Worm (Caenorhabditis elegans) whole organism, young adult: ENCODE data around the gene rde-12.
A peak's percentile ranks its signal among the peaks of the same experiment; 100 is the strongest.

Experiments used
- B0019.2 ChIP-seq: fragments of 200-800 bp; sonication (Bioruptor generic); conservative IDR thresholded peaks from 2 replicates; pipeline ENCODE4 v1.3.6; 2022; ENCODE audit warnings: missing genetic modification reagents, missing genetic modification characterization, missing compliant biosample characterization
- B0261.1 ChIP-seq: sonication (generic microtip); optimal IDR thresholded peaks from 2 replicates; lab custom pipeline; 2016; ENCODE audit warnings: mild to moderate bottlenecking, missing genetic modification characterization, moderate library complexity, missing compliant biosample characterization
- D2030.7 ChIP-seq: fragments of 200-800 bp; sonication (Bioruptor generic); IDR thresholded peaks from 2 replicates; pipeline ENCODE4 v1.3.6; 2022; ENCODE audit warnings: missing genetic modification reagents, missing genetic modification characterization, missing compliant biosample characterization
- F22D6.2 ChIP-seq: sonication (generic microtip); optimal IDR thresholded peaks from 2 replicates; lab custom pipeline; 2016; ENCODE audit warnings: mild to moderate bottlenecking, missing genetic modification characterization, missing compliant biosample characterization
- F33H1.4 ChIP-seq: fragments of 200-800 bp; sonication (Bioruptor generic); IDR thresholded peaks from 2 replicates; pipeline ENCODE4 v1.3.6; 2022; ENCODE audit warnings: missing genetic modification reagents, missing genetic modification characterization, missing compliant biosample characterization
- F49E8.2 ChIP-seq: sonication (generic microtip); optimal IDR thresholded peaks from 3 replicates; lab custom pipeline; 2017; ENCODE audit warnings: missing genetic modification characterization, mild to moderate bottlenecking, missing compliant biosample characterization, antibody characterized with exemption, moderate library complexity; ENCODE audit not compliant: insufficient read depth
- F52B5.7 ChIP-seq: sonication (generic microtip); optimal IDR thresholded peaks from 2 replicates; lab custom pipeline; 2016; ENCODE audit warnings: mild to moderate bottlenecking, missing genetic modification characterization, missing compliant biosample characterization
- F57A8.1 ChIP-seq: fragments of 200-800 bp; sonication (Bioruptor generic); optimal IDR thresholded peaks from 2 replicates; lab custom pipeline; 2018; ENCODE audit warnings: mild to moderate bottlenecking, missing genetic modification characterization, moderate library complexity, missing compliant biosample characterization
- K11D2.4 ChIP-seq: fragments of 200-800 bp; sonication (Bioruptor generic); IDR thresholded peaks from 2 replicates; pipeline ENCODE4 v1.3.6; 2022; ENCODE audit warnings: missing genetic modification reagents, missing genetic modification characterization, missing compliant biosample characterization
- T07F8.4 ChIP-seq: sonication (generic microtip); optimal IDR thresholded peaks from 2 replicates; lab custom pipeline; 2016; ENCODE audit warnings: mild to moderate bottlenecking, missing genetic modification characterization, moderate library complexity, missing compliant biosample characterization
- Y53G8AR.9 ChIP-seq: fragments of 200-800 bp; sonication (Bioruptor generic); conservative IDR thresholded peaks from 2 replicates; pipeline ENCODE4 v1.3.6; 2022; ENCODE audit warnings: missing genetic modification reagents, missing genetic modification characterization, missing compliant biosample characterization
- Y67H2A.10 ChIP-seq: fragments of 200-800 bp; sonication (Bioruptor generic); conservative IDR thresholded peaks from 2 replicates; pipeline ENCODE4 v1.3.6; 2022; ENCODE audit warnings: missing genetic modification reagents, missing genetic modification characterization, missing compliant biosample characterization
- Y79H2A.3 ChIP-seq: fragments of 200-800 bp; sonication (Bioruptor generic); conservative IDR thresholded peaks from 2 replicates; pipeline ENCODE4 v1.3.6; 2022; ENCODE audit warnings: missing genetic modification reagents, missing genetic modification characterization, missing compliant biosample characterization
- Y95B8A.8 ChIP-seq: fragments of 200-800 bp; sonication (Bioruptor generic); IDR thresholded peaks from 2 replicates; pipeline ENCODE4 v1.3.6; 2022; ENCODE audit warnings: missing genetic modification reagents, missing genetic modification characterization, missing compliant biosample characterization
- akir-1 ChIP-seq: fragments of 200-800 bp; sonication (Bioruptor generic); optimal IDR thresholded peaks from 2 replicates; lab custom pipeline; 2018; ENCODE audit warnings: mild to moderate bottlenecking, missing genetic modification characterization, moderate library complexity, missing compliant biosample characterization
- attf-5 ChIP-seq: fragments of 200-800 bp; sonication (Bioruptor generic); optimal IDR thresholded peaks from 2 replicates; lab custom pipeline; 2018; ENCODE audit warnings: mild to moderate bottlenecking, missing genetic modification characterization, missing compliant biosample characterization
- bed-2 ChIP-seq: fragments of 200-800 bp; sonication (Bioruptor generic); IDR thresholded peaks from 2 replicates; pipeline ENCODE4 v1.3.6; 2022; ENCODE audit warnings: missing genetic modification reagents, missing genetic modification characterization, missing compliant biosample characterization
- ccch-3 ChIP-seq: fragments of 200-800 bp; sonication (Bioruptor generic); optimal IDR thresholded peaks from 2 replicates; lab custom pipeline; 2018; ENCODE audit warnings: mild to moderate bottlenecking, missing genetic modification characterization, missing compliant biosample characterization
- ceh-100 ChIP-seq: fragments of 200-800 bp; sonication (Bioruptor generic); IDR thresholded peaks from 2 replicates; pipeline ENCODE4 v1.3.6; 2022; ENCODE audit warnings: missing genetic modification reagents, missing genetic modification characterization, missing compliant biosample characterization
- ceh-27 ChIP-seq: fragments of 200-800 bp; sonication (Bioruptor generic); optimal IDR thresholded peaks from 2 replicates; lab custom pipeline; 2018; ENCODE audit warnings: mild to moderate bottlenecking, missing genetic modification characterization, moderate library complexity, missing compliant biosample characterization
- ceh-79 ChIP-seq: sonication (generic microtip); optimal IDR thresholded peaks from 2 replicates; lab custom pipeline; 2017; ENCODE audit warnings: mild to moderate bottlenecking, missing genetic modification characterization, missing compliant biosample characterization
- egrh-3 ChIP-seq: fragments of 200-800 bp; sonication (Bioruptor generic); IDR thresholded peaks from 2 replicates; pipeline ENCODE4 v1.3.6; 2022; ENCODE audit warnings: missing genetic modification reagents, missing genetic modification characterization, missing compliant biosample characterization
- gei-17 ChIP-seq: fragments of 200-800 bp; sonication (Bioruptor generic); optimal IDR thresholded peaks from 2 replicates; lab custom pipeline; 2018; ENCODE audit warnings: mild to moderate bottlenecking, missing genetic modification characterization, missing compliant biosample characterization
- him-1 ChIP-seq: sonication (generic microtip); optimal IDR thresholded peaks from 2 replicates; lab custom pipeline; 2016; ENCODE audit warnings: missing genotype, missing genetic modification reagents, missing genetic modification characterization, missing compliant biosample characterization
- hsf-1 ChIP-seq: fragments of 200-800 bp; sonication (Bioruptor generic); IDR thresholded peaks from 2 replicates; pipeline ENCODE4 v1.3.6; 2022; ENCODE audit warnings: missing genetic modification reagents, missing genetic modification characterization, missing compliant biosample characterization
- let-607 ChIP-seq, 2 experiments: fragments of 200-800 bp in 1 of 2; sonication (Bioruptor generic) in 1 of 2; sonication (generic microtip) in 1 of 2; optimal IDR thresholded peaks; 2 replicates each; lab custom pipeline; 2016 to 2018; ENCODE audit warnings: mild to moderate bottlenecking in 2 of 2, missing compliant biosample characterization in 2 of 2, missing genetic modification characterization in 2 of 2, moderate library complexity in 2 of 2, missing genotype in 1 of 2
- lsl-1 ChIP-seq: fragments of 200-800 bp; sonication (Bioruptor generic); optimal IDR thresholded peaks from 2 replicates; lab custom pipeline; 2018; ENCODE audit warnings: mild to moderate bottlenecking, missing genetic modification characterization, moderate library complexity, missing compliant biosample characterization
- madf-3 ChIP-seq: fragments of 200-800 bp; sonication (Bioruptor generic); IDR thresholded peaks from 2 replicates; pipeline ENCODE4 v1.3.6; 2022; ENCODE audit warnings: missing genetic modification reagents, missing genetic modification characterization, missing compliant biosample characterization
- nfya-2 ChIP-seq: fragments of 200-800 bp; sonication (Bioruptor generic); IDR thresholded peaks from 2 replicates; pipeline ENCODE4 v1.3.6; 2022; ENCODE audit warnings: missing genetic modification reagents, missing genetic modification characterization, missing compliant biosample characterization
- nhr-120 ChIP-seq: fragments of 200-800 bp; sonication (Bioruptor generic); IDR thresholded peaks from 2 replicates; pipeline ENCODE4 v1.3.6; 2022; ENCODE audit warnings: missing genetic modification characterization, missing compliant biosample characterization
- nhr-179 ChIP-seq: sonication (generic microtip); optimal IDR thresholded peaks from 2 replicates; lab custom pipeline; 2016; ENCODE audit warnings: mild to moderate bottlenecking, missing genetic modification characterization, missing compliant biosample characterization
- nhr-90 ChIP-seq: sonication (generic microtip); optimal IDR thresholded peaks from 2 replicates; lab custom pipeline; 2016; ENCODE audit warnings: missing genotype, mild to moderate bottlenecking, missing genetic modification characterization, missing compliant biosample characterization
- rcor-1 ChIP-seq: fragments of 200-800 bp; sonication (Bioruptor generic); IDR thresholded peaks from 2 replicates; pipeline ENCODE4 v1.3.6; 2022; ENCODE audit warnings: missing genetic modification reagents, missing genetic modification characterization, missing compliant biosample characterization
- snpc-3.4 ChIP-seq: sonication (generic microtip); optimal IDR thresholded peaks from 2 replicates; lab custom pipeline; 2017; ENCODE audit warnings: missing genetic modification characterization, mild to moderate bottlenecking, missing compliant biosample characterization, antibody characterized with exemption, moderate library complexity, missing genotype, missing genetic modification reagents
- sptf-2 ChIP-seq: fragments of 200-800 bp; sonication (Bioruptor generic); optimal IDR thresholded peaks from 2 replicates; lab custom pipeline; 2018; ENCODE audit warnings: mild to moderate bottlenecking, missing genetic modification characterization, missing compliant biosample characterization
- tbp1 ChIP-seq: fragments of 200-800 bp; sonication (Bioruptor generic); optimal IDR thresholded peaks from 2 replicates; lab custom pipeline; 2018; ENCODE audit warnings: mild to moderate bottlenecking, missing genetic modification characterization, missing compliant biosample characterization
- tlf-1 ChIP-seq: fragments of 200-800 bp; sonication (Bioruptor generic); optimal IDR thresholded peaks from 2 replicates; lab custom pipeline; 2018; ENCODE audit warnings: mild to moderate bottlenecking, missing genetic modification characterization, missing compliant biosample characterization
- xnd-1 ChIP-seq: sonication (generic microtip); optimal IDR thresholded peaks from 2 replicates; lab custom pipeline; 2016; ENCODE audit warnings: missing genotype, missing genetic modification reagents, missing genetic modification characterization, missing compliant biosample characterization
- ztf-28 ChIP-seq: fragments of 200-800 bp; sonication (Bioruptor generic); IDR thresholded peaks from 2 replicates; pipeline ENCODE4 v1.3.6; 2022; ENCODE audit warnings: missing genetic modification reagents, missing genetic modification characterization, missing compliant biosample characterization

The rde-12 gene

DNA sequence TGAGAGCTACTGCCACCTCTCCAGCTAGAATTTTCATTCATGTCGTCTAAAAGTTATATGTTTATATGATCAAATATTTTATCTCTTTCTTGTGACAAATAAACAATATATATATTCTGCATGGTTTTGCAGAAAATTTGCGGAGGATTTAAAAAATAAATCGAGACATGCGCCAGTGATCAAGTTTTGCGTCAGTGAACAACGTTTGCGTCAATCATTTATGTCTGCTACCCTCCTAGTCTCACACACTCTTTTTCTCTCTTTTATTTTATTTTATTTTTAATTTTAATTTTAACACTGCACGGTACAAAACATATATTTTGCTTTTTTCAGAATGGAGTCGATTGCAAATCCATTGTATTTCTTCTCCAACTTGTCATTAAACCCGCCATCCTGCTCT, 13.4 kb downstream of the rde-12 start, which contains the start of the genes tag-65 and ccz-1 (continued):
- TF ChIP-seq ceh-79 (tag; lab: Kevin White, UChicago): no peak
- peak; percentile 64 for TF ChIP-seq tbp1
- TF ChIP-seq nfya-2: no peak
- no peak for TF ChIP-seq B0261.1
- TF ChIP-seq F57A8.1 (GFP tag; lab: Kevin White, UChicago): no peak
- TF ChIP-seq Y53G8AR.9: peak; percentile 87
- peak; percentile 79 for TF ChIP-seq ceh-100 (GFP tag; lab: Robert Waterston, UW)
- TF ChIP-seq ceh-27: peak; percentile 35
- peak; percentile 77 for TF ChIP-seq tlf-1 (GFP tag; lab: Kevin White, UChicago)
- TF ChIP-seq sptf-2 (GFP tag; lab: Kevin White, UChicago): no peak
- TF ChIP-seq Y67H2A.10 (GFP tag; lab: Robert Waterston, UW): no peak
- peak; percentile 46; the same call in 1 of the 2 replicates for TF ChIP-seq D2030.7
- TF ChIP-seq hsf-1 (GFP tag; lab: Robert Waterston, UW): peak; percentile 81
- TF ChIP-seq F33H1.4: peak; percentile 70
- TF ChIP-seq lsl-1 (GFP tag; lab: Kevin White, UChicago): peak; percentile 75
- TF ChIP-seq F22D6.2 (tag; lab: Kevin White, UChicago): no peak
- TF ChIP-seq him-1 (tag; lab: Kevin White, UChicago): peak; percentile 5
- TF ChIP-seq let-607 (tag; optimal IDR thresholded peaks at IDR 0.05; lab: Kevin White, UChicago): peak in 1 of 2 experiments; percentile 59
- peak; percentile 68; the same call in 1 of the 2 replicates for TF ChIP-seq K11D2.4
- peak; percentile 89 for TF ChIP-seq rcor-1 (GFP tag; lab: Robert Waterston, UW)
- TF ChIP-seq F49E8.2 (tag; lab: Kevin White, UChicago): peak; percentile 32
- TF ChIP-seq nhr-90 (tag; lab: Kevin White, UChicago): no peak
- no peak for TF ChIP-seq Y95B8A.8 (GFP tag; lab: Robert Waterston, UW)
- TF ChIP-seq attf-5 (GFP tag; lab: Kevin White, UChicago): peak; percentile 70

ce11 chrV:13679859-13680258, 14.7 kb downstream of the rde-12 start:
- TF ChIP-seq ztf-28 (no peak), B0019.2 (GFP tag; lab: Robert Waterston, UW) (no peak), bed-2 (GFP tag; lab: Robert Waterston, UW) (no peak), Y67H2A.10 (GFP tag; lab: Robert Waterston, UW) (no peak), xnd-1 (tag; lab: Kevin White, UChicago) (no peak), nhr-179 (tag; lab: Kevin White, UChicago) (no peak), gei-17 (no peak), K11D2.4 (no peak), him-1 (tag; lab: Kevin White, UChicago) (no peak), egrh-3 (GFP tag; lab: Robert Waterston, UW) (no peak), snpc-3.4 (no peak), F52B5.7 (tag; lab: Kevin White, UChicago) (no peak), ceh-79 (tag; lab: Kevin White, UChicago) (no peak), akir-1 (no peak), ccch-3 (no peak), madf-3 (no peak), T07F8.4 (tag; lab: Kevin White, UChicago) (no peak), Y79H2A.3 (GFP tag; lab: Robert Waterston, UW) (no peak), nhr-120 (no peak)
- TF ChIP-seq, all 124 proteins: peak for 0
